Worm (Caenorhabditis elegans) whole organism, midembryonic: ENCODE measurements around the gene cutl-26.

ENCODE experiments used
- T22C8.4 ChIP-seq: fragments of 200-800 bp; sonication (Bioruptor generic); IDR thresholded peaks from 2 replicates; pipeline ENCODE4 v1.3.6; 2022; ENCODE audit warnings: missing genetic modification characterization, missing compliant biosample characterization
- cog-1 ChIP-seq: sonication (generic microtip); optimal IDR thresholded peaks from 2 replicates; lab custom pipeline; 2016; ENCODE audit warnings: missing genetic modification characterization, missing compliant biosample characterization
- flt-1 ChIP-seq: fragments of 200-800 bp; sonication (Bioruptor generic); IDR thresholded peaks from 2 replicates; pipeline ENCODE4 v1.3.6; 2022; ENCODE audit warnings: missing genetic modification characterization, missing compliant biosample characterization
- klf-2 ChIP-seq: fragments of 200-800 bp; sonication (Bioruptor generic); conservative IDR thresholded peaks from 2 replicates; pipeline ENCODE4 v1.3.6; 2022; ENCODE audit warnings: missing genetic modification reagents, missing genetic modification characterization, missing compliant biosample characterization
- med-1 ChIP-seq: sonication (generic microtip); optimal IDR thresholded peaks from 2 replicates; lab custom pipeline; 2017; ENCODE audit warnings: missing genetic modification characterization, mild to moderate bottlenecking, missing compliant biosample characterization, antibody characterized with exemption, missing genetic modification reagents; ENCODE audit not compliant: insufficient read depth
- ref-1 ChIP-seq: fragments of 200-800 bp; sonication (Bioruptor generic); conservative IDR thresholded peaks from 2 replicates; pipeline ENCODE4 v1.3.6; 2022; ENCODE audit warnings: missing genetic modification reagents, missing genetic modification characterization, missing compliant biosample characterization
- tab-1 ChIP-seq: fragments of 200-800 bp; sonication (Bioruptor generic); IDR thresholded peaks from 2 replicates; pipeline ENCODE4 v1.3.6; 2022; ENCODE audit warnings: missing genetic modification characterization, missing compliant biosample characterization
- ztf-23 ChIP-seq: fragments of 200-800 bp; sonication (Bioruptor generic); IDR thresholded peaks from 2 replicates; pipeline ENCODE4 v1.3.6; 2022; ENCODE audit warnings: missing genetic modification reagents, missing genetic modification characterization, missing compliant biosample characterization
- ztf-29 ChIP-seq: fragments of 200-800 bp; sonication (Bioruptor generic); IDR thresholded peaks from 2 replicates; pipeline ENCODE4 v1.3.6; 2022; ENCODE audit warnings: missing genetic modification reagents, missing genetic modification characterization, missing compliant biosample characterization

Gene cutl-26

DNA sequence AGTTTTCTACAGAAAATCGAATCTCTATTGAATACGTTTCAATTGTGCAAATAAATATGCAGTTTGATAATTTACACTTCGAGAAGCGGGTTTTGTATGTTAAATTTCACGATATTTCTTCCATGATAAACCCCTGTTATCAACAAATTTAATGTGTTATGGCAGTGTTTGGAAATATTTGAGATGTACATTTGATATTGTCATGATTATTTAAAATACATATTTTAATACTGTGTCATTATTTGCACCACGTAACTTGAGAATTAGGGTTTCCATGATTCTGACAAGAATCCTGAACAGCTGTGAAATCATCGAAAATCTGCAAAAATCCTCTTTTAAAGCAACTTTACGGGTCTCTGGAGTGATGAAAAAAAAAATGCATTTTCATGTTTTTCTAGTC lies 37.1 kb downstream of the cutl-26 start, which contains the start of gene K11H12.11:
Gene K11H12.11, minus strand, starts transcription at position 101 of the 400 bp plus-strand sequence.
- TF ChIP-seq cog-1 (tag; lab: Kevin White, UChicago) (no peak), ztf-29 (GFP tag; lab: Robert Waterston, UW) (no peak), klf-2 (GFP tag; lab: Robert Waterston, UW) (no peak), flt-1 (GFP tag; lab: Robert Waterston, UW) (no peak), tab-1 (GFP tag; lab: Robert Waterston, UW) (no peak), ref-1 (GFP tag; lab: Robert Waterston, UW) (no peak)

DNA sequence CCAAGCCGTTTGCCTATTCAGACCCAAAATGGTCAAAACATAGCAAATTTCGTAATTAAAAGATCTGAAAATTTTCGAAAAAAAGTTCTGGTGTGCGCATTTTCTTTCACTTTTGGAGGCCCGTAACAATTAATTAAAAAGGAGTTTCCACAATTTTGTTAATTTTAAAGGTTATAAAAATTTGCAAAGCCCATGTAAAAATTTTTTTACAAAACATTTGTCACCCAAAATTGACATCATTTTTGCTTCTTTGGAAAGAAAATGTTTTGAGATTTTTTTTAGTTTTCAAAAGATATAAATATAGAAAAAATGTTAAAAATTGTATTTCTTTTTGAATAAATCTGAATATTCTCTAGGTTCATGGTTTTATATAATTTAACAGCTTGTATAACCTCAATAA lies 40.5 kb downstream of the cutl-26 start, which contains the start of gene K11H12.6:
Gene K11H12.6, plus strand, starts transcription at position 301 of the 400 bp plus-strand sequence.
- TF ChIP-seq ztf-23 (GFP tag; lab: Robert Waterston, UW) (no peak), cog-1 (tag; lab: Kevin White, UChicago) (no peak), med-1 (no peak), ref-1 (GFP tag; lab: Robert Waterston, UW) (no peak), tab-1 (GFP tag; lab: Robert Waterston, UW) (no peak), flt-1 (GFP tag; lab: Robert Waterston, UW) (no peak)

DNA sequence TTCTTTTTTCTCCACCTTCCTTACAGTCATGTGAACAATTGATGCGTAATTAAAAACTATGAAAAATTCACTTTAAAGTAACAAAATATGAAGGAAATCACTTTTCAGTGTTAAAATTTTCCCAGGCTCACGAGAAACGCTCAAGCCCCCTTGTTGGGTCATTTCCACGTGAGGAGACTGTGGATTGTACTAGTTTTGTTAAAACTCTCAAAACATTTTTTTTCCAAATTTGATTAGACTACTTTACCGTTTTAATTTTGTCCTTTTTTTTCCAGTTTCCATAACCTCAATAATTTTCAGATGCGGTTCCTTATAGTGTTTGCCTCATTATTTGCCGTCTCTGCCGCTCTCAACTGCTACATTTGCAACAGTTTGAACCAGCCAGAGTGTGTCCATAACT lies 42.3 kb downstream of the cutl-26 start, which contains the start of gene K11H12.7:
Gene K11H12.7, plus strand, starts transcription at position 301 of the 400 bp plus-strand sequence.
- TF ChIP-seq tab-1 (GFP tag; lab: Robert Waterston, UW) (no peak), klf-2 (GFP tag; lab: Robert Waterston, UW) (no peak), ztf-29 (GFP tag; lab: Robert Waterston, UW) (no peak), ref-1 (GFP tag; lab: Robert Waterston, UW) (no peak)

DNA sequence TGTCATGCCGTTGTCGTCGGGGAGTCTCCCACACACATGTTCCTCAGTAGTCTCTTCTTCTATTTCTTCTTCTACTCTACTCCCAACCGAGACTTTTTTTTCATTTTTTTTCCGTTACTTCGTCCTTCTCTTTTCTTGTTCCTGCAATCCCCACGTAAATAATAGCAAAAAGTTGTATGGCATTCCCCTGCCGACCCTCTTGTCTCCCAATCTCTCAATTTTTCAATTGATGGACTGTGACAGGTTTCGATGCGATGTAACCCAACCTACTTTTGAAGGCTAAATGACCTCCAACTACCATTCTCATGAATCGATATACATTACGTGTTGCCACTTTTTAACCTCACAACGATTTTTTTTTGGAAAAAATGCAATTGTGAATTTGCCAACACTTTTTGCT lies 43.4 kb downstream of the cutl-26 start:
- no peak for TF ChIP-seq ref-1 (GFP tag; lab: Robert Waterston, UW)
- no peak for TF ChIP-seq flt-1 (GFP tag; lab: Robert Waterston, UW)

DNA sequence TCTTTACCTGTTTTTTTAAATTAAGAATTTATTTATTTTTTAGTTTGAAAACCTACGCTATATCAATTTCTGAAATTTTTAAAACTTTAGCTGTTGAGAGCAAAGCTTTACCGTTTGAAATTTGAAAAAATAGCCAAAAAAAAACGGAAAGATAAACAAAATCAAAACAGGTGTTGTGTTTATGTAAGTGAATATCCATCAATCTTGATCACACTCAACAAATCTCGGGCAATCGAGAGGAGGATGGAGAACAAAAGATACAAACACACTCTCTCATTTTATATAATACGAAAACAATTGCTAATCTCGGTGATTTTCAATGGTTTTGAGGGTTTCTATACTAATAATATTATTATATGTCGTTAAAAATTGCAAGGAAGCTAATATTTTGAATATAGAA lies 45.9 kb downstream of the cutl-26 start:
- TF ChIP-seq flt-1 (GFP tag; lab: Robert Waterston, UW) = no peak
- no peak for TF ChIP-seq ztf-23 (GFP tag; lab: Robert Waterston, UW)
- no peak for TF ChIP-seq ref-1 (GFP tag; lab: Robert Waterston, UW)
- TF ChIP-seq med-1 = no peak
- no peak for TF ChIP-seq ztf-29 (GFP tag; lab: Robert Waterston, UW)
- no peak for TF ChIP-seq tab-1 (GFP tag; lab: Robert Waterston, UW)
- no peak for TF ChIP-seq T22C8.4 (GFP tag; lab: Robert Waterston, UW)
- TF ChIP-seq cog-1 (tag; lab: Kevin White, UChicago) = no peak
- TF ChIP-seq klf-2 (GFP tag; lab: Robert Waterston, UW) = no peak

DNA sequence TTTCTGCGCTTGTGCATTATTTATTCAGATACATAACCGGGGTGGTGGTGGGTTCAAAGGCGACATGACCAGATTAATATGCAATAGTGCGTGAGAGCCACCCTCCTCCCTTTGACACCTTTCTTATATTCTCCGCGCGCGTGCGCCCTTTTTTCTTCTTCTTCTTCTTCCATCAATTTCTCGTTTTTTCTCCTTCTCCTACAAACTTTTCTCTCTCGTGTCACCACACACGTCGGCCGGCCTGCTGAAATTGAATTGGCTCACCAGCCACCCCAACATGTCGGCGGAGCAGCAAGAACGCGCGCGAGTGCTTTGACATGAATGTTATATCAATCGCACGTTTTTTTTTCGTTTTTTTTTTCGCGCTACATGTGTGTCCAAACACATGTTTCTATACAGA lies 48.0 kb downstream of the cutl-26 start:
- TF ChIP-seq flt-1 (GFP tag; lab: Robert Waterston, UW) (no peak), ztf-29 (GFP tag; lab: Robert Waterston, UW) (no peak), cog-1 (tag; lab: Kevin White, UChicago) (no peak), med-1 (no peak), ztf-23 (GFP tag; lab: Robert Waterston, UW) (no peak), T22C8.4 (GFP tag; lab: Robert Waterston, UW) (no peak), klf-2 (GFP tag; lab: Robert Waterston, UW) (no peak), tab-1 (GFP tag; lab: Robert Waterston, UW) (no peak), ref-1 (GFP tag; lab: Robert Waterston, UW) (no peak)

DNA sequence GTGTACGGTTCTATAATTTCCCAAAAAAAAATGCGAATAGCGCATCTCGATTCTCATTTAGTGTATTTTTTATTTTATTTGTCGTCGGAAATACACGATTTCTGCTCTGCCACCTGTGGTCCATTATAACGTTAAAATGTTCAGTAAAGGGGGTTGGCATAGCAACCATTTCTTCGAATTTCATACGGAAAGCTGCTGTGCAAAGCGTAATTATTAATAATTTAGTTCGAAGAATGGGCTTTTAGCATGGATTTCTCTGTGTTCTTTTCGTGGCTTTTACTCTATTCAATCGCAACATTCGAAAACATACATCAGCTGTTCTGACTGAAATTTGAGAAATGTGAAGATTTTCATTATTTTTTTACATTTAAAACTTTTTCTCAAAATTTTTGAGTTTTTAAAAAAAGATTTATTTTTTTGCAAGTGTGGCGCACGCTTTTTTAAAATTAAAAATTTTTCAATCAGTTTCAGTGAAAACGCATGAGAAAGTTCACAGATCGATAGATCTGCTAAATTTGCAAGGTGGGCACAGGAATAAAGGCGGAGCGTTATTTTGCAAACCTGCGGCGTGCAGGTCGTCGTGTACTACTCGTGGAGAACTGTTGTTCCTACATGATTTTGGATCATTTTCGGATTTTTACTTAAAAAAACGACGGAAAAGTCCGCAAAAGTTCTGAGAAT lies 48.9 kb downstream of the cutl-26 start:
- TF ChIP-seq ref-1 (GFP tag; lab: Robert Waterston, UW) (no peak), ztf-23 (GFP tag; lab: Robert Waterston, UW) (no peak), flt-1 (GFP tag; lab: Robert Waterston, UW) (no peak), T22C8.4 (GFP tag; lab: Robert Waterston, UW) (no peak), ztf-29 (GFP tag; lab: Robert Waterston, UW) (no peak), cog-1 (tag; lab: Kevin White, UChicago) (no peak), med-1 (no peak), tab-1 (GFP tag; lab: Robert Waterston, UW) (no peak), klf-2 (GFP tag; lab: Robert Waterston, UW) (no peak)

DNA sequence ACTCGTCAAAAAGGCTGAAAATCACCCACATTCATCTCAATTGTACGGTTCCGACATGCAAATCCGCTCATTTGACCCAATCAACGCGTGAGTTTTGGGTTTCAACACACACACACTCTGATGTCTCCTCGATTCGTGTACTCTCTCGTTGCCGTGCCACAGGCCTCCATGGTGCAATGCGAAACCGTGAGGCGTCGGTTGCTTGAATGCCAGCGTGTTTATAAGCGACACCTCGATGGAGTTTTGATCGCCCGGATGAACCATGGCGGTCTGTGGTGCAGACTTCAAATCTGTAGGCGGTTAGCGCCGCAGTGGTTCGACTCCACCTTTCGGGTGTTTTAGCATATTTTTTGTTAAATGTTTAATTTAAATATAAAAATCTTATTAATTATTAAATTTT lies 49.6 kb downstream of the cutl-26 start:
- no peak for TF ChIP-seq flt-1 (GFP tag; lab: Robert Waterston, UW)
- no peak for TF ChIP-seq tab-1 (GFP tag; lab: Robert Waterston, UW)
- TF ChIP-seq med-1 = no peak
- TF ChIP-seq cog-1 (tag; lab: Kevin White, UChicago) = no peak
- no peak for TF ChIP-seq ztf-23 (GFP tag; lab: Robert Waterston, UW)
- TF ChIP-seq klf-2 (GFP tag; lab: Robert Waterston, UW) = no peak
- TF ChIP-seq T22C8.4 (GFP tag; lab: Robert Waterston, UW) = no peak
- TF ChIP-seq ref-1 (GFP tag; lab: Robert Waterston, UW) = no peak
- TF ChIP-seq ztf-29 (GFP tag; lab: Robert Waterston, UW) = no peak

DNA sequence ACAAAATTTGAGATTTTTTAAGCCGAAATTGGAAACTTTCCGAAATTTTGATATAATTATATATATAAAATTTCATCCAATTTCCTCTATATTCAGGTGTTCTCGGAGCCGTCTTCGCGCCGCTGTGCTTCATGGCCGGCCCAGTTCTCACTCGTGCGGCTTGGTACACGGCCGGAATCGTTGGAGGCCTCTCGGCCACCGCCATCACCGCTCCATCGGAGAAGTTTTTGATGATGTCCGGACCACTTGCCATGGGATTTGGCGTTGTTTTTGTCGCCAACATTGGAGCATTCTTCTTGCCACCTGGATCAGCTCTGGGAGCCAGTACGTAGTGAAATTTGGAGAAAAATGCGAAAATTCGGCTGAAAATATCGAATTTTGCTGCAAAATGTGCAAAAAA lies 50.5 kb downstream of the cutl-26 start:
- TF ChIP-seq klf-2 (GFP tag; lab: Robert Waterston, UW) (no peak), ztf-23 (GFP tag; lab: Robert Waterston, UW) (no peak), T22C8.4 (GFP tag; lab: Robert Waterston, UW) (no peak), tab-1 (GFP tag; lab: Robert Waterston, UW) (no peak), ztf-29 (GFP tag; lab: Robert Waterston, UW) (no peak), med-1 (no peak), ref-1 (GFP tag; lab: Robert Waterston, UW) (no peak), cog-1 (tag; lab: Kevin White, UChicago) (no peak), flt-1 (GFP tag; lab: Robert Waterston, UW) (no peak)
